Fruit fly (Drosophila melanogaster): Measurements from ENCODE around the gene CG9541.

- TF ChIP-seq Poxn (GFP tag; IDR thresholded peaks at IDR 0.05) (no peak), CG8924 (tag; optimal IDR thresholded peaks at IDR 0.05) (no peak), H2.0 (GFP tag; IDR thresholded peaks at IDR 0.05) (no peak)
Measured at dm6 chr2L:8933710-8934242, 41.5 kb downstream of the CG9541 start, which contains the start of gene Tsp29Fa.

Data from whole organism, embryonic.